Fruit fly (Drosophila melanogaster) whole organism, embryonic: Measurements from ENCODE around the gene CG34267.

Experiments used
- BtbVII ChIP-seq: fragments of 200-800 bp; sonication (Bioruptor generic); optimal IDR thresholded peaks from 3 replicates; lab custom pipeline; 2017; ENCODE audit warnings: missing biosample characterization, mild to moderate bottlenecking, missing genetic modification characterization
- Bteb2 ChIP-seq: fragments of 200-800 bp; sonication (Bioruptor generic); optimal IDR thresholded peaks from 2 replicates; lab custom pipeline; 2016; ENCODE audit warnings: missing biosample characterization, missing genetic modification characterization
- CG10209 ChIP-seq: fragments of 200-800 bp; sonication (Bioruptor generic); optimal IDR thresholded peaks from 3 replicates; lab custom pipeline; 2017; ENCODE audit warnings: missing biosample characterization, mild to moderate bottlenecking, missing genetic modification characterization, missing genetic modification reagents
- CG10267 ChIP-seq: fragments of 200-800 bp; sonication (Bioruptor generic); optimal IDR thresholded peaks from 2 replicates; lab custom pipeline; 2018; ENCODE audit warnings: missing biosample characterization, mild to moderate bottlenecking, missing genetic modification characterization, moderate library complexity
- CG10431 ChIP-seq: fragments of 200-800 bp; sonication (Bioruptor generic); optimal IDR thresholded peaks from 3 replicates; lab custom pipeline; 2018; ENCODE audit warnings: missing biosample characterization, mild to moderate bottlenecking, missing genetic modification characterization
- CG12155 ChIP-seq: fragments of 200-800 bp; sonication (Bioruptor generic); optimal IDR thresholded peaks from 3 replicates; lab custom pipeline; 2016; ENCODE audit warnings: missing biosample characterization, missing genetic modification characterization
- CG12659 ChIP-seq: fragments of 200-800 bp; sonication (Bioruptor generic); optimal IDR thresholded peaks from 3 replicates; lab custom pipeline; 2017; ENCODE audit warnings: mild to moderate bottlenecking, missing biosample characterization, missing genetic modification reagents, missing genetic modification characterization
- CG12744 ChIP-seq: fragments of 200-800 bp; sonication (Bioruptor generic); optimal IDR thresholded peaks from 2 replicates; lab custom pipeline; 2016; ENCODE audit warnings: missing biosample characterization, missing genetic modification characterization
- CG13287 ChIP-seq: fragments of 200-800 bp; sonication (Bioruptor generic); IDR thresholded peaks from 2 replicates; pipeline ENCODE4 v1.3.6; 2022; ENCODE audit warnings: missing biosample characterization, missing genetic modification characterization; ENCODE audit not compliant: partially characterized antibody
- CG13624 ChIP-seq: fragments of 200-800 bp; sonication (Bioruptor generic); optimal IDR thresholded peaks from 2 replicates; lab custom pipeline; 2016; ENCODE audit warnings: missing biosample characterization, missing genetic modification characterization
- CG16815 ChIP-seq: fragments of 200-800 bp; sonication (Bioruptor generic); optimal IDR thresholded peaks from 3 replicates; lab custom pipeline; 2017; ENCODE audit warnings: missing biosample characterization, mild to moderate bottlenecking, missing genetic modification characterization
- CG18764 ChIP-seq: fragments of 200-800 bp; sonication (Bioruptor generic); optimal IDR thresholded peaks from 3 replicates; lab custom pipeline; 2016; ENCODE audit warnings: missing biosample characterization, missing genetic modification characterization
- CG30431 ChIP-seq: fragments of 200-800 bp; sonication (Bioruptor generic); optimal IDR thresholded peaks from 2 replicates; lab custom pipeline; 2017; ENCODE audit warnings: missing biosample characterization, missing genetic modification characterization
- CG31224 ChIP-seq: fragments of 200-800 bp; sonication (Bioruptor generic); IDR thresholded peaks from 2 replicates; pipeline ENCODE4 v1.3.6; 2022; ENCODE audit warnings: missing biosample characterization, missing genetic modification characterization
- CG3281 ChIP-seq: fragments of 200-800 bp; sonication (Bioruptor generic); optimal IDR thresholded peaks from 3 replicates; lab custom pipeline; 2017; ENCODE audit warnings: missing biosample characterization, mild to moderate bottlenecking, missing genetic modification characterization
- CG34224 ChIP-seq: fragments of 200-800 bp; sonication (Bioruptor generic); IDR thresholded peaks from 3 replicates; pipeline ENCODE4 v1.3.6; 2022; ENCODE audit warnings: missing biosample characterization, missing genetic modification characterization; ENCODE audit not compliant: partially characterized antibody
- CG5245 ChIP-seq: fragments of 200-800 bp; sonication (Bioruptor generic); optimal IDR thresholded peaks from 3 replicates; lab custom pipeline; 2016; ENCODE audit warnings: missing biosample characterization, missing genetic modification characterization
- CG6683 ChIP-seq: fragments of 200-800 bp; sonication (Bioruptor generic); optimal IDR thresholded peaks from 2 replicates; lab custom pipeline; 2017; ENCODE audit warnings: missing biosample characterization, mild to moderate bottlenecking, missing genetic modification characterization, missing genetic modification reagents
- CG7928 ChIP-seq: fragments of 200-800 bp; sonication (Bioruptor generic); optimal IDR thresholded peaks from 2 replicates; lab custom pipeline; 2017; ENCODE audit warnings: missing biosample characterization, mild to moderate bottlenecking, missing genetic modification characterization
- CG8281 ChIP-seq: fragments of 200-800 bp; sonication (Bioruptor generic); optimal IDR thresholded peaks from 2 replicates; lab custom pipeline; 2018; ENCODE audit warnings: missing biosample characterization, mild to moderate bottlenecking, missing genetic modification characterization, moderate library complexity
- CG8478 ChIP-seq: fragments of >200 bp; optimal IDR thresholded peaks from 2 replicates; lab custom pipeline; 2018
- CG9215 ChIP-seq: fragments of 200-800 bp; sonication (Bioruptor generic); IDR thresholded peaks from 2 replicates; pipeline ENCODE4 v1.3.6; 2022; ENCODE audit warnings: missing biosample characterization, missing genetic modification characterization
- CG9932 ChIP-seq: fragments of 200-800 bp; sonication (Bioruptor generic); IDR thresholded peaks from 2 replicates; pipeline ENCODE4 v1.3.6; 2022; ENCODE audit warnings: missing biosample characterization, missing genetic modification characterization
- CHES-1-like ChIP-seq: fragments of 200-800 bp; sonication (Bioruptor generic); optimal IDR thresholded peaks from 2 replicates; lab custom pipeline; 2016; ENCODE audit warnings: missing biosample characterization, missing genetic modification characterization
- Drgx ChIP-seq: fragments of 200-800 bp; sonication (Bioruptor generic); IDR thresholded peaks from 2 replicates; pipeline ENCODE4 v1.3.6; 2022; ENCODE audit warnings: missing biosample characterization, missing genetic modification characterization
- Ets97D ChIP-seq: fragments of 200-800 bp; sonication (Bioruptor generic); optimal IDR thresholded peaks from 3 replicates; lab custom pipeline; 2016; ENCODE audit warnings: missing biosample characterization, missing genetic modification characterization
- HHEX ChIP-seq: fragments of 200-800 bp; sonication (Bioruptor generic); optimal IDR thresholded peaks from 3 replicates; lab custom pipeline; 2017; ENCODE audit warnings: missing biosample characterization, mild to moderate bottlenecking, missing genetic modification characterization, missing genetic modification reagents
- HLH4C ChIP-seq: fragments of 200-800 bp; sonication (Bioruptor generic); IDR thresholded peaks from 3 replicates; pipeline ENCODE4 v1.3.6; 2022; ENCODE audit warnings: missing biosample characterization, missing genetic modification characterization; ENCODE audit not compliant: partially characterized antibody
- Hmx ChIP-seq: fragments of 200-800 bp; sonication (Bioruptor generic); optimal IDR thresholded peaks from 2 replicates; lab custom pipeline; 2016; ENCODE audit warnings: missing biosample characterization, missing genetic modification characterization
- PHDP ChIP-seq: fragments of 200-800 bp; sonication (Bioruptor generic); optimal IDR thresholded peaks from 3 replicates; lab custom pipeline; 2018; ENCODE audit warnings: missing biosample characterization, mild to moderate bottlenecking, missing genetic modification characterization, moderate library complexity
- Usf ChIP-seq: fragments of 200-800 bp; sonication (Bioruptor generic); optimal IDR thresholded peaks from 2 replicates; lab custom pipeline; 2017; ENCODE audit warnings: missing genotype, missing biosample characterization, missing genetic modification characterization
- bsh ChIP-seq, 2 experiments: fragments of 200-800 bp; sonication (Bioruptor generic); optimal IDR thresholded peaks; 2 replicates each; lab custom pipeline; 2017 to 2018; ENCODE audit warnings: mild to moderate bottlenecking in 2 of 2, missing biosample characterization in 2 of 2, missing genetic modification characterization in 2 of 2, moderate library complexity in 1 of 2
- da ChIP-seq: fragments of 200-800 bp; sonication (Bioruptor generic); optimal IDR thresholded peaks from 2 replicates; lab custom pipeline; 2016; ENCODE audit warnings: missing biosample characterization, missing genetic modification characterization
- dmrt11E ChIP-seq: fragments of 200-800 bp; sonication (Bioruptor generic); optimal IDR thresholded peaks from 3 replicates; lab custom pipeline; 2018; ENCODE audit warnings: missing biosample characterization, mild to moderate bottlenecking, missing genetic modification characterization, moderate library complexity
- jigr1 ChIP-seq: fragments of 200-800 bp; sonication (Bioruptor generic); IDR thresholded peaks from 3 replicates; pipeline ENCODE4 v1.3.6; 2022; ENCODE audit warnings: missing biosample characterization, missing genetic modification characterization
- klu ChIP-seq: fragments of 200-800 bp; sonication (Bioruptor generic); IDR thresholded peaks from 2 replicates; pipeline ENCODE4 v1.3.6; 2022; ENCODE audit warnings: missing biosample characterization, missing genetic modification characterization
- kni ChIP-seq: fragments of 200-800 bp; sonication (Bioruptor generic); optimal IDR thresholded peaks from 3 replicates; lab custom pipeline; 2017; ENCODE audit warnings: mild to moderate bottlenecking, missing biosample characterization, missing genetic modification reagents, missing genetic modification characterization
- lilli ChIP-seq: fragments of 200-800 bp; sonication (Bioruptor generic); optimal IDR thresholded peaks from 3 replicates; lab custom pipeline; 2016; ENCODE audit warnings: missing biosample characterization, missing genetic modification characterization
- lmd ChIP-seq: fragments of 200-800 bp; sonication (Bioruptor generic); IDR thresholded peaks from 2 replicates; pipeline ENCODE4 v1.3.6; 2022; ENCODE audit warnings: missing biosample characterization, missing genetic modification characterization
- nerfin-1 ChIP-seq: fragments of 200-800 bp; sonication (Bioruptor generic); optimal IDR thresholded peaks from 3 replicates; lab custom pipeline; 2019; ENCODE audit warnings: missing biosample characterization, mild to moderate bottlenecking, missing genetic modification characterization, moderate library complexity
- pnt ChIP-seq: fragments of 200-800 bp; sonication (Bioruptor generic); optimal IDR thresholded peaks from 3 replicates; lab custom pipeline; 2016; ENCODE audit warnings: missing biosample characterization, missing genetic modification characterization
- psq ChIP-seq: fragments of 200-800 bp; sonication (Bioruptor generic); optimal IDR thresholded peaks from 2 replicates; lab custom pipeline; 2017; ENCODE audit warnings: missing biosample characterization, missing genetic modification characterization
- schlank ChIP-seq: fragments of 200-800 bp; sonication (Bioruptor generic); optimal IDR thresholded peaks from 2 replicates; lab custom pipeline; 2018; ENCODE audit warnings: missing biosample characterization, mild to moderate bottlenecking, missing genetic modification characterization
- sim ChIP-seq: fragments of 200-800 bp; sonication (Bioruptor generic); IDR thresholded peaks from 2 replicates; pipeline ENCODE4 v1.3.6; 2022; ENCODE audit warnings: missing biosample characterization, missing genetic modification characterization
- sr ChIP-seq: fragments of 200-800 bp; sonication (Bioruptor generic); IDR thresholded peaks from 3 replicates; pipeline ENCODE4 v1.3.6; 2022; ENCODE audit warnings: missing biosample characterization, missing genetic modification characterization
- unpg ChIP-seq: fragments of 200-800 bp; sonication (Bioruptor generic); optimal IDR thresholded peaks from 3 replicates; lab custom pipeline; 2018; ENCODE audit warnings: missing biosample characterization, mild to moderate bottlenecking, missing genetic modification characterization, moderate library complexity
- wdn ChIP-seq: fragments of 200-800 bp; sonication (Bioruptor generic); IDR thresholded peaks from 2 replicates; pipeline ENCODE4 v1.3.6; 2022; ENCODE audit warnings: missing biosample characterization, missing genetic modification characterization
- wek ChIP-seq: fragments of 200-800 bp; sonication (Bioruptor generic); optimal IDR thresholded peaks from 3 replicates; lab custom pipeline; 2018; ENCODE audit warnings: missing biosample characterization, mild to moderate bottlenecking, missing genetic modification characterization, moderate library complexity

CG34267 gene

DNA sequence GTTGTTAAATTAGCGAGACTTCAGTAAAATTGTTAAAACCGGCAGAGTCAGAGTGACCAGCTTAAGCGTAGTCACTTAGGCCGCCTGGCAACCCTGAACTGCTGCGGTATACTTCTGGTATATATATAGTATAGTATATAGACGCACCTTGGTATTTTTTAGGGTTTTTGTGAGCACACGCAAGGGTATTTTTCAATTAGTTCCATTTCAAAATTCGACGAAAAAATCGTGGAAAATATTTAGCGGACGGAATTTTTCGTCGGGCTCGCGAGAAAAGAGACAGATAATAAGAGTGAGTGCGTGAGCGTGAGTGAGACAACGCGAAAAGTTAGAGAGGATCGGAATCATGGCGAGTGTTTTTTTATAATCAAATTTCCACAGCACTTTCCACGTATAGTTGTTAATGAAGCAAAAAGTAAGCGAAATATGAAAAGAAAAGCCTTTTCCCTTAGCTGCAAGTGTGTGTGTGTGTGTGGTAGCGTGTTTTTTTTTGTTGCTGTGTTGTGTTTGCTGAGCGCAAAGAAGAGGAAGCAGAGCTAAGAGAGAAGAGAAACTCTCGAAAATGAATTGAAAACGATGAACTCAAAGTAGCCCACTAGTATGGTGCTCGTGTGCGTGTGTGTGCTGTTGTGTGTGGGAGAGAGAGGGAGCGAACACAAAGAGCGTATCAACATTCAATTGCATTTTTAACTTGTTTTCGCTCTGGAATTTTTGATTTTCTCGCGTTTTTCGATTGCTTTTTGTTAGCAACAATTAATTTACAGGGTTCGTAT, 42.8 kb upstream of the CG34267 start, which contains the start of the genes Cypl and Hipk (continued):
- TF ChIP-seq lilli (peak; percentile 50), dmrt11E (tag; lab: Kevin White, UChicago) (no peak), unpg (GFP tag; lab: Kevin White, UChicago) (no peak), lmd (GFP tag; lab: Robert Waterston, UW) (no peak), Drgx (GFP tag; lab: Robert Waterston, UW) (0 out of 2 replicates have a peak, but pooled peaks have one; percentile 13), CG10431 (GFP tag; lab: Kevin White, UChicago) (peak; percentile 40), CG5245 (GFP tag; lab: Kevin White, UChicago) (no peak), bsh (GFP tag; optimal IDR thresholded peaks at IDR 0.05; lab: Kevin White, UChicago) (peak in 1 of 2 experiments; percentile 2), CG13624 (GFP tag; lab: Kevin White, UChicago) (peak; percentile 23), Hmx (GFP tag; lab: Kevin White, UChicago) (no peak), nerfin-1 (tag; lab: Kevin White, UChicago) (peak; percentile 56), CG30431 (GFP tag; lab: Kevin White, UChicago) (no peak), CG31224 (GFP tag; lab: Robert Waterston, UW) (no peak), kni (GFP tag; lab: Kevin White, UChicago) (peak; percentile 58), CG10209 (GFP tag; lab: Kevin White, UChicago) (peak; percentile 2), CG10267 (tag; lab: Kevin White, UChicago) (peak; percentile 57), CG9932 (GFP tag; lab: Robert Waterston, UW) (peak; percentile 28; the same call in 1 of the 2 replicates), da (GFP tag; lab: Kevin White, UChicago) (no peak), HHEX (peak; percentile 12), sim (GFP tag; lab: Robert Waterston, UW) (0 out of 2 replicates have a peak, but pooled peaks have one; percentile 12), CG12659 (peak; percentile 92), klu (GFP tag; lab: Robert Waterston, UW) (no peak), sr (GFP tag; lab: Robert Waterston, UW) (peak; percentile 28; the same call in 1 of the 3 replicates), CG7928 (GFP tag; lab: Kevin White, UChicago) (no peak), schlank (tag; lab: Kevin White, UChicago) (no peak), Bteb2 (GFP tag; lab: Kevin White, UChicago) (peak; percentile 15), CG13287 (peak; percentile 52), PHDP (tag; lab: Kevin White, UChicago) (peak; percentile 26), CG9215 (GFP tag; lab: Robert Waterston, UW) (no peak), jigr1 (no peak), HLH4C (GFP tag; lab: Robert Waterston, UW) (peak; percentile 45; the same call in 1 of the 3 replicates), psq (GFP tag; lab: Kevin White, UChicago) (no peak)
- TF ChIP-seq, all 482 proteins: peak for 217

DNA sequence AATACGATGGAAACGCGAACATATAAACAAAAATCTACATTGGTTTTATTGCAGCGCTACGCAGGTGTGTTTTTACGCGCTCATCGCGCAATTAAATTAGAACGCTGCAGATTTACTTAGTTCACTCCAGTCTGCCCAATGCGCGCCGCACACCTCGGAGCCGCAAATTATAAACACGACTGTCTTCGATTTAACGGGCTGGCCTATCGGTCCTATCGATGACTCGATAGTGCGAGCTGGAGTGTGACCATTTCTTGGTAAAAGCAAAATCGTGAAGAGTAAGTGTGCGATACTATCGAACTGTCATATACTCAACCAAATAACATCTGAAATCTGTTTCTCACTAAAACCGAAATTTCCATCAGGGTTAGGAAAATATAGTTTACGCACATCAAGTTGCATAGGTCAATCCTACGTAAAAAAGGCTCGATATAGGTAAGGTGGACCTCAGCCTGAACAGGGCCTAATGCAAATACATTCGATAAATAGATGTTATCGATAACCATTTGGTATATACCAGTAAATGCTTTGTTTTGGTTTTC, 40.3 kb upstream of the CG34267 start, which contains the start of the genes klar and BORCS6:
Gene klar (minus strand): TSS at position 183 of the 542 bp plus-strand sequence.
Gene BORCS6 (plus strand): TSS at position 420 of the 542 bp plus-strand sequence.
- TF ChIP-seq CG16815 (no peak), wek (GFP tag; lab: Kevin White, UChicago) (no peak), BtbVII (GFP tag; lab: Kevin White, UChicago) (peak; percentile 63), pnt (GFP tag; lab: Kevin White, UChicago) (peak; percentile 73), CG12744 (GFP tag; lab: Kevin White, UChicago) (peak; percentile 32), CHES-1-like (GFP tag; lab: Kevin White, UChicago) (peak; percentile 75), CG3281 (GFP tag; lab: Kevin White, UChicago) (peak; percentile 39), CG34224 (GFP tag; lab: Robert Waterston, UW) (peak; percentile 97), CG6683 (GFP tag; lab: Kevin White, UChicago) (peak; percentile 0), sr (GFP tag; lab: Robert Waterston, UW) (no peak), wdn (GFP tag; lab: Robert Waterston, UW) (no peak), psq (GFP tag; lab: Kevin White, UChicago) (no peak), CG8478 (lab: Kevin White, UChicago) (no peak), CG18764 (GFP tag; lab: Kevin White, UChicago) (peak; percentile 47), HHEX (peak; percentile 18), CG12155 (peak; percentile 46), Usf (no peak), Ets97D (GFP tag; lab: Kevin White, UChicago) (peak; percentile 88), CG8281 (tag; lab: Kevin White, UChicago) (no peak)
